Worm (Caenorhabditis elegans) whole organism, late embryonic: Measurements from ENCODE around the gene M01H9.2.

ENCODE experiments used
- C08G9.2 ChIP-seq: sonication (generic microtip); optimal IDR thresholded peaks from 2 replicates; lab custom pipeline; 2016; ENCODE audit warnings: mild to moderate bottlenecking, missing genetic modification characterization, moderate library complexity, missing compliant biosample characterization
- ama-1 ChIP-seq: fragments of 150-350 bp; optimal IDR thresholded peaks from 2 replicates; lab custom pipeline; 2014
- ceh-34 ChIP-seq: sonication (generic microtip); optimal IDR thresholded peaks from 2 replicates; lab custom pipeline; 2016; ENCODE audit warnings: mild to moderate bottlenecking, missing genetic modification characterization, missing compliant biosample characterization
- ceh-9 ChIP-seq: sonication (generic microtip); optimal IDR thresholded peaks from 2 replicates; lab custom pipeline; 2016; ENCODE audit warnings: mild to moderate bottlenecking, missing genetic modification characterization, inconsistent platforms, missing compliant biosample characterization
- elt-4 ChIP-seq: sonication (generic microtip); optimal IDR thresholded peaks from 2 replicates; lab custom pipeline; 2016; ENCODE audit warnings: missing genetic modification characterization, missing compliant biosample characterization
- ref-2 ChIP-seq: sonication (generic microtip); optimal IDR thresholded peaks from 2 replicates; lab custom pipeline; 2016; ENCODE audit warnings: missing genetic modification characterization, missing compliant biosample characterization
- ttx-3 ChIP-seq: sonication (generic microtip); optimal IDR thresholded peaks from 2 replicates; lab custom pipeline; 2016; ENCODE audit warnings: missing genetic modification reagents, missing genetic modification characterization, missing compliant biosample characterization
- zip-5 ChIP-seq: sonication (generic microtip); optimal IDR thresholded peaks from 2 replicates; lab custom pipeline; 2016; ENCODE audit warnings: missing genetic modification characterization, missing compliant biosample characterization

DNA sequence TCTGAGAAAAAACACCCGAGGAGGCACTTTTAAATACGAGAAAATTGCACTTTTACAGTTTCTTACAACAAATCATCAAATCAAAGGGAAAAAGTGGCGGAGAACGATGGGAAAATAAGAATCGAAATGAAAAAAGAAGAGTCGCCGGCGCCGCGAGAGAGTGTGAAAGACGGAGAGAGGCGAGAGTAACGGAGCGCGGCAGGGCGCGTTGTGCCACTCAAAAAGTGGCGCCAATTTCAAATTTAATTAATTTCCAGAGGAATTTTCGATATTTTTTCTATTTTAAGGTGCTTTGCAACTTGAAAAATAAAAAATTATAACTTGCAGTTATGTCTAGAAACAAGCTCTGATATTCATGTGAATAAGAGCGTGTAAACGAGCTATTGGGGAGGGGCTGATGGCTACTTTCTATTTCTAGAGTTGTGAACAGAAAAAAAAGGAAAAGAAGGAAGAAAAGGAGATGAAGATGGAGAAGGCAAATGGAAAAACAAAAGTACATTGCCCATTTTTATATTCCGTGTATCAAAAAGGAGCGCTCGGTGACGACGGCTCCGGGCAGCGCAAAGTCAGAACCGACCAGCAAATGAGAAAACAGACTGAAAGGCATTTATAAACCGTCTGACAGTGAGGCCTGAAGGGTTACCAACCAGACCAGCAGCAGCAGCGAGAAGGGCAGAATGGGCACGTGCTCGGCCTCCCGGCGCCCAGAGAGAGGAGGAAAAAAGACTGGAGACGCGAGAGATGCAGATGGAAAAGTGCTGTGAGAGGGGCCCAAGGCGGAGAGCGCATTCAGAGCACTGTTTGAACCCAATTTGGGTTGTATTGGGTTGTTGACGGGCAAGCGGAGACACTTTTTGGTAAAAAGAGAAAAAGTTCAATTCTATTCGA, 8.1 kb upstream of the M01H9.2 start:
- no peak for TF ChIP-seq ref-2
- TF ChIP-seq ceh-34 (tag; lab: Kevin White, UChicago): no peak
- no peak for TF ChIP-seq ttx-3
- no peak for TF ChIP-seq elt-4
- TF ChIP-seq ceh-9: no peak
- TF ChIP-seq zip-5 (tag; lab: Kevin White, UChicago): no peak
- TF ChIP-seq ama-1 (lab: Kevin White, UChicago): no peak
- TF ChIP-seq C08G9.2 (tag; lab: Kevin White, UChicago): peak; percentile 30
